Fruit fly (Drosophila melanogaster) whole organism, embryonic: Measurements from ENCODE around the gene SP555.
A peak's percentile ranks its signal among the peaks of the same experiment; 100 is the strongest.

Source experiments
- BtbVII ChIP-seq: fragments of 200-800 bp; sonication (Bioruptor generic); optimal IDR thresholded peaks from 3 replicates; lab custom pipeline; 2017; ENCODE audit warnings: missing biosample characterization, mild to moderate bottlenecking, missing genetic modification characterization
- CG10209 ChIP-seq: fragments of 200-800 bp; sonication (Bioruptor generic); optimal IDR thresholded peaks from 3 replicates; lab custom pipeline; 2017; ENCODE audit warnings: missing biosample characterization, mild to moderate bottlenecking, missing genetic modification characterization, missing genetic modification reagents
- CG12071 ChIP-seq: fragments of 200-800 bp; sonication (Bioruptor generic); optimal IDR thresholded peaks from 3 replicates; lab custom pipeline; 2018; ENCODE audit warnings: missing biosample characterization, mild to moderate bottlenecking, missing genetic modification characterization
- CG12236 ChIP-seq: fragments of 200-800 bp; sonication (Bioruptor generic); optimal IDR thresholded peaks from 2 replicates; lab custom pipeline; 2016; ENCODE audit warnings: missing biosample characterization, missing genetic modification characterization
- CG13424 ChIP-seq: fragments of 200-800 bp; sonication (Bioruptor generic); optimal IDR thresholded peaks from 2 replicates; lab custom pipeline; 2019; ENCODE audit warnings: missing biosample characterization, mild to moderate bottlenecking, missing genetic modification characterization, moderate library complexity
- CG14014 ChIP-seq: fragments of 200-800 bp; sonication (Bioruptor generic); IDR thresholded peaks from 2 replicates; pipeline ENCODE4 v1.3.6; 2022; ENCODE audit warnings: missing biosample characterization, missing genetic modification characterization
- CG14441 ChIP-seq: fragments of 200-800 bp; sonication (Bioruptor generic); IDR thresholded peaks from 2 replicates; pipeline ENCODE4 v1.3.6; 2022; ENCODE audit warnings: missing biosample characterization, missing genetic modification characterization
- CG14667 ChIP-seq: fragments of 200-800 bp; sonication (Bioruptor generic); IDR thresholded peaks from 2 replicates; pipeline ENCODE4 v1.3.6; 2022; ENCODE audit warnings: missing biosample characterization, missing genetic modification characterization
- CG15269 ChIP-seq: fragments of 200-800 bp; sonication (Bioruptor generic); optimal IDR thresholded peaks from 2 replicates; lab custom pipeline; 2018; ENCODE audit warnings: missing biosample characterization, mild to moderate bottlenecking, missing genetic modification characterization, moderate library complexity
- CG17912 ChIP-seq: fragments of 200-800 bp; sonication (Bioruptor generic); optimal IDR thresholded peaks from 2 replicates; lab custom pipeline; 2018; ENCODE audit warnings: missing biosample characterization, mild to moderate bottlenecking, missing genetic modification characterization
- CG2678 ChIP-seq: fragments of 200-800 bp; sonication (Bioruptor generic); optimal IDR thresholded peaks from 3 replicates; lab custom pipeline; 2019; ENCODE audit warnings: missing biosample characterization, mild to moderate bottlenecking, missing genetic modification characterization, moderate library complexity
- CG2875 ChIP-seq: fragments of 200-800 bp; sonication (Bioruptor generic); optimal IDR thresholded peaks from 2 replicates; lab custom pipeline; 2017; ENCODE audit warnings: missing biosample characterization, mild to moderate bottlenecking, missing genetic modification characterization, missing genetic modification reagents
- CG3281 ChIP-seq: fragments of 200-800 bp; sonication (Bioruptor generic); optimal IDR thresholded peaks from 3 replicates; lab custom pipeline; 2017; ENCODE audit warnings: missing biosample characterization, mild to moderate bottlenecking, missing genetic modification characterization
- CG34422 ChIP-seq: fragments of 200-800 bp; sonication (Bioruptor generic); IDR thresholded peaks from 3 replicates; pipeline ENCODE4 v1.3.6; 2022; ENCODE audit warnings: missing biosample characterization, missing genetic modification characterization
- CG43689 ChIP-seq: fragments of 200-800 bp; sonication (Bioruptor generic); IDR thresholded peaks from 2 replicates; pipeline ENCODE4 v1.3.6; 2022; ENCODE audit warnings: missing biosample characterization, missing genetic modification characterization
- CG7271 ChIP-seq: fragments of 200-800 bp; sonication (Bioruptor generic); optimal IDR thresholded peaks from 2 replicates; lab custom pipeline; 2018; ENCODE audit warnings: missing biosample characterization, mild to moderate bottlenecking, missing genetic modification characterization, moderate library complexity
- CG7928 ChIP-seq: fragments of 200-800 bp; sonication (Bioruptor generic); optimal IDR thresholded peaks from 2 replicates; lab custom pipeline; 2017; ENCODE audit warnings: missing biosample characterization, mild to moderate bottlenecking, missing genetic modification characterization
- CG9437 ChIP-seq: fragments of 200-800 bp; sonication (Bioruptor generic); optimal IDR thresholded peaks from 2 replicates; lab custom pipeline; 2018; ENCODE audit warnings: missing biosample characterization, mild to moderate bottlenecking, missing genetic modification characterization
- Chrac-16 ChIP-seq: fragments of 200-800 bp; sonication (Bioruptor generic); optimal IDR thresholded peaks from 3 replicates; lab custom pipeline; 2016; ENCODE audit warnings: missing biosample characterization, missing genetic modification characterization
- D ChIP-seq, 2 experiments: fragments of 200-800 bp in 1 of 2; fragments of >200 bp in 1 of 2; sonication (Bioruptor generic) in 1 of 2; optimal IDR thresholded peaks; 2 replicates in 1 of 2; 3 replicates in 1 of 2; lab custom pipeline; 2017; ENCODE audit warnings: mild to moderate bottlenecking in 1 of 2, missing biosample characterization in 1 of 2, missing genetic modification characterization in 1 of 2, missing genetic modification reagents in 1 of 2
- Dip3 ChIP-seq: fragments of 200-800 bp; sonication (Bioruptor generic); optimal IDR thresholded peaks from 3 replicates; lab custom pipeline; 2016; ENCODE audit warnings: missing biosample characterization, missing genetic modification characterization
- Ets65A ChIP-seq: fragments of 200-800 bp; sonication (Bioruptor generic); peaks from one replicate; lab custom pipeline; 2016; ENCODE audit warnings: missing biosample characterization, missing genetic modification characterization
- Gug ChIP-seq: fragments of 200-800 bp; sonication (Bioruptor generic); IDR thresholded peaks from 4 replicates; pipeline ENCODE4 v1.3.6; 2022; ENCODE audit warnings: missing biosample characterization, missing genetic modification characterization
- MBD-R2 ChIP-seq: fragments of 200-800 bp; sonication (Bioruptor generic); IDR thresholded peaks from 2 replicates; pipeline ENCODE4 v1.3.6; 2022; ENCODE audit warnings: missing biosample characterization, missing genetic modification characterization
- Meics ChIP-seq: fragments of 200-800 bp; sonication (Bioruptor generic); optimal IDR thresholded peaks from 2 replicates; lab custom pipeline; 2017; ENCODE audit warnings: missing biosample characterization, mild to moderate bottlenecking, missing genetic modification characterization
- Optix ChIP-seq: fragments of 200-800 bp; sonication (Bioruptor generic); IDR thresholded peaks from 3 replicates; pipeline ENCODE4 v1.3.6; 2022; ENCODE audit warnings: missing biosample characterization, missing genetic modification characterization
- ase ChIP-seq: fragments of 200-800 bp; sonication (Bioruptor generic); IDR thresholded peaks from 3 replicates; pipeline ENCODE4 v1.3.6; 2022; ENCODE audit warnings: missing biosample characterization, missing genetic modification characterization
- ash1 ChIP-seq: fragments of 200-800 bp; sonication (Bioruptor generic); optimal IDR thresholded peaks from 2 replicates; lab custom pipeline; 2018; ENCODE audit warnings: missing biosample characterization, mild to moderate bottlenecking, missing genetic modification characterization
- bbx ChIP-seq: fragments of 200-800 bp; sonication (Bioruptor generic); IDR thresholded peaks from 2 replicates; pipeline ENCODE4 v1.3.6; 2022; ENCODE audit warnings: missing biosample characterization, missing genetic modification characterization; ENCODE audit not compliant: partially characterized antibody
- bcd ChIP-seq: fragments of 200-800 bp; sonication (Bioruptor generic); optimal IDR thresholded peaks from 2 replicates; lab custom pipeline; 2017; ENCODE audit warnings: missing biosample characterization, mild to moderate bottlenecking, missing genetic modification characterization
- caup ChIP-seq: fragments of 200-800 bp; sonication (Bioruptor generic); optimal IDR thresholded peaks from 3 replicates; lab custom pipeline; 2017; ENCODE audit warnings: missing biosample characterization, mild to moderate bottlenecking, missing genetic modification characterization, moderate library complexity; ENCODE audit not compliant: severe bottlenecking
- ci ChIP-seq: fragments of 200-800 bp; sonication (Bioruptor generic); IDR thresholded peaks from 3 replicates; pipeline ENCODE4 v1.3.6; 2022; ENCODE audit warnings: missing biosample characterization, missing genetic modification characterization
- crol ChIP-seq: fragments of 200-800 bp; sonication (Bioruptor generic); IDR thresholded peaks from 2 replicates; pipeline ENCODE4 v1.3.6; 2022; ENCODE audit warnings: missing biosample characterization, missing genetic modification characterization
- dan ChIP-seq: fragments of 200-800 bp; sonication (Bioruptor generic); IDR thresholded peaks from 2 replicates; pipeline ENCODE4 v1.3.6; 2022; ENCODE audit warnings: missing biosample characterization, missing genetic modification characterization
- dmrt99B ChIP-seq: fragments of 200-800 bp; sonication (Bioruptor generic); optimal IDR thresholded peaks from 2 replicates; lab custom pipeline; 2018; ENCODE audit warnings: missing biosample characterization, mild to moderate bottlenecking, missing genetic modification characterization, moderate library complexity
- ewg ChIP-seq: fragments of 200-800 bp; sonication (Bioruptor generic); optimal IDR thresholded peaks from 3 replicates; lab custom pipeline; 2017; ENCODE audit warnings: mild to moderate bottlenecking, missing biosample characterization, missing genetic modification reagents, missing genetic modification characterization
- eyg ChIP-seq: fragments of 200-800 bp; sonication (Bioruptor generic); optimal IDR thresholded peaks from 3 replicates; lab custom pipeline; 2016; ENCODE audit warnings: missing biosample characterization, missing genetic modification characterization
- lmd ChIP-seq: fragments of 200-800 bp; sonication (Bioruptor generic); IDR thresholded peaks from 2 replicates; pipeline ENCODE4 v1.3.6; 2022; ENCODE audit warnings: missing biosample characterization, missing genetic modification characterization
- maf-S ChIP-seq: fragments of 200-800 bp; sonication (Bioruptor generic); optimal IDR thresholded peaks from 2 replicates; lab custom pipeline; 2016; ENCODE audit warnings: missing biosample characterization, missing genetic modification characterization
- pan ChIP-seq, 4 experiments: fragments of >200 bp in 3 of 4; fragments of 200-800 bp in 1 of 4; sonication (Bioruptor generic) in 1 of 4; optimal IDR thresholded peaks in 3 of 4; IDR thresholded peaks in 1 of 4; 2 replicates each; pipeline versions ENCODE4 v1.3.6 to Lab custom; 2017 to 2022; ENCODE audit warnings: missing biosample characterization in 2 of 4, missing genetic modification characterization in 2 of 4, mixed read lengths in 1 of 4
- pho ChIP-seq: fragments of 200-800 bp; sonication (Bioruptor generic); optimal IDR thresholded peaks from 2 replicates; lab custom pipeline; 2016; ENCODE audit warnings: missing biosample characterization, missing genetic modification characterization
- phol ChIP-seq: fragments of 200-800 bp; sonication (Bioruptor generic); optimal IDR thresholded peaks from 3 replicates; lab custom pipeline; 2018; ENCODE audit warnings: missing biosample characterization, mild to moderate bottlenecking, missing genetic modification characterization, moderate library complexity
- rib ChIP-seq: fragments of 200-800 bp; sonication (Bioruptor generic); IDR thresholded peaks from 2 replicates; pipeline ENCODE4 v1.3.6; 2022; ENCODE audit warnings: missing biosample characterization, missing genetic modification characterization
- ro ChIP-seq: fragments of 200-800 bp; sonication (Bioruptor generic); IDR thresholded peaks from 2 replicates; pipeline ENCODE4 v1.3.6; 2022; ENCODE audit warnings: missing biosample characterization, missing genetic modification characterization
- sens ChIP-seq: fragments of 200-800 bp; sonication (Bioruptor generic); peaks from one replicate; lab custom pipeline; 2016; ENCODE audit warnings: missing biosample characterization, missing genetic modification characterization
- so ChIP-seq: fragments of 200-800 bp; sonication (Bioruptor generic); IDR thresholded peaks from 3 replicates; pipeline ENCODE4 v1.3.6; 2022; ENCODE audit warnings: missing biosample characterization, missing genetic modification characterization
- stc ChIP-seq: fragments of 200-800 bp; sonication (Bioruptor generic); IDR thresholded peaks from 2 replicates; pipeline ENCODE4 v1.3.6; 2022; ENCODE audit warnings: missing biosample characterization, missing genetic modification characterization
- trh ChIP-seq: fragments of 200-800 bp; sonication (Bioruptor generic); optimal IDR thresholded peaks from 2 replicates; lab custom pipeline; 2016; ENCODE audit warnings: missing biosample characterization, missing genetic modification characterization
- unc-4 ChIP-seq: fragments of 200-800 bp; sonication (Bioruptor generic); IDR thresholded peaks from 2 replicates; pipeline ENCODE4 v1.3.6; 2022; ENCODE audit warnings: missing biosample characterization, missing genetic modification characterization; ENCODE audit not compliant: partially characterized antibody

Gene SP555

dm6 chr2L:5043495-5044146, 6.1 kb downstream of the SP555 start (continued):
- TF ChIP-seq Optix (GFP tag; lab: Robert Waterston, UW) (peak; percentile 44; the same call in 1 of the 3 replicates), CG7928 (GFP tag; lab: Kevin White, UChicago) (no peak), crol (GFP tag; lab: Robert Waterston, UW) (peak; percentile 74), bcd (peak; percentile 44), MBD-R2 (GFP tag; lab: Robert Waterston, UW) (peak; percentile 24; the same call in 1 of the 2 replicates), CG3281 (GFP tag; lab: Kevin White, UChicago) (peak; percentile 40), Ets65A (peak; percentile 92), dan (GFP tag; lab: Robert Waterston, UW) (no peak), CG34422 (peak; percentile 56; the same call in 1 of the 3 replicates), CG43689 (GFP tag; lab: Robert Waterston, UW) (no peak), so (0 out of 3 replicates have a peak, but pooled peaks have one; percentile 8), pho (GFP tag; lab: Kevin White, UChicago) (peak; percentile 23), ewg (GFP tag; lab: Kevin White, UChicago) (peak; percentile 37), CG14667 (GFP tag; lab: Robert Waterston, UW) (no peak), lmd (GFP tag; lab: Robert Waterston, UW) (peak; percentile 60), Gug (GFP tag; lab: Robert Waterston, UW) (peak; percentile 70), phol (tag; lab: Kevin White, UChicago) (peak; percentile 34), BtbVII (GFP tag; lab: Kevin White, UChicago) (peak; percentile 49), dmrt99B (tag; lab: Kevin White, UChicago) (peak; percentile 50), bbx (no peak), sens (peak; percentile 47), rib (GFP tag; lab: Robert Waterston, UW) (peak; percentile 50; the same call in 1 of the 2 replicates), CG17912 (GFP tag; lab: Kevin White, UChicago) (no peak), CG12071 (no peak), CG2875 (GFP tag; lab: Kevin White, UChicago) (no peak), CG10209 (GFP tag; lab: Kevin White, UChicago) (peak; percentile 53), caup (GFP tag; lab: Kevin White, UChicago) (peak; percentile 9), trh (GFP tag; lab: Kevin White, UChicago) (no peak), ase (GFP tag; lab: Robert Waterston, UW) (peak; percentile 58; the same call in 2 of the 3 replicates), Meics (GFP tag; lab: Kevin White, UChicago) (peak; percentile 50), pan (optimal IDR thresholded peaks at IDR 0.05; lab: Kevin White, UChicago) (no peak), pan (GFP tag; optimal IDR thresholded peaks at IDR 0.05 in 1 of 2, IDR thresholded peaks at IDR 0.05 in 1 of 2) (peak in 1 of 2 experiments; percentile 62), Dip3 (GFP tag; lab: Kevin White, UChicago) (peak; percentile 11), CG15269 (peak; percentile 56), ci (GFP tag; lab: Robert Waterston, UW) (peak; percentile 56), CG2678 (tag; lab: Kevin White, UChicago) (peak; percentile 55), unc-4 (no peak), Chrac-16 (GFP tag; lab: Kevin White, UChicago) (peak; percentile 22), maf-S (peak; percentile 7), CG9437 (no peak), CG14014 (GFP tag; lab: Robert Waterston, UW) (no peak), CG12236 (GFP tag; lab: Kevin White, UChicago) (no peak), CG13424 (tag; lab: Kevin White, UChicago) (peak; percentile 51), ro (no peak), CG14441 (GFP tag; lab: Robert Waterston, UW) (peak; percentile 55), D (optimal IDR thresholded peaks at IDR 0.05; lab: Kevin White, UChicago) (no peak), D (GFP tag; optimal IDR thresholded peaks at IDR 0.05; lab: Kevin White, UChicago) (peak; percentile 46), CG7271 (tag; lab: Kevin White, UChicago) (no peak), eyg (GFP tag; lab: Kevin White, UChicago) (no peak), ash1 (GFP tag; lab: Kevin White, UChicago) (no peak), stc (GFP tag; lab: Robert Waterston, UW) (peak; percentile 60)
